Fruit fly (Drosophila melanogaster) whole organism, prepupa: Measurements from ENCODE around the gene Ccp84Af.
A peak's percentile ranks its signal among the peaks of the same experiment; 100 is the strongest.

ENCODE experiments used
- Blimp-1 ChIP-seq: fragments of 200-800 bp; sonication (Bioruptor generic); optimal IDR thresholded peaks from 3 replicates; lab custom pipeline; 2017; ENCODE audit warnings: missing biosample characterization, missing genetic modification characterization, mild to moderate bottlenecking, moderate library complexity, missing genetic modification reagents
- CG10669 ChIP-seq: fragments of 200-800 bp; sonication (Bioruptor generic); optimal IDR thresholded peaks from 3 replicates; lab custom pipeline; 2018; ENCODE audit warnings: missing biosample characterization, mild to moderate bottlenecking, missing genetic modification characterization, moderate library complexity
- CG11294 ChIP-seq: fragments of 200-800 bp; sonication (Bioruptor generic); IDR thresholded peaks from 2 replicates; pipeline ENCODE4 v1.3.6; 2022; ENCODE audit warnings: missing biosample characterization, missing genetic modification characterization
- CG11762 ChIP-seq: fragments of 200-800 bp; sonication (Bioruptor generic); optimal IDR thresholded peaks from 3 replicates; lab custom pipeline; 2016; ENCODE audit warnings: missing biosample characterization, missing genetic modification characterization; ENCODE audit not compliant: insufficient read depth
- CG11902 ChIP-seq: fragments of 200-800 bp; sonication (Bioruptor generic); optimal IDR thresholded peaks from 3 replicates; lab custom pipeline; 2016; ENCODE audit warnings: missing biosample characterization, missing genetic modification characterization
- CG15336 ChIP-seq: fragments of 200-800 bp; sonication (Bioruptor generic); IDR thresholded peaks from 2 replicates; pipeline ENCODE4 v1.3.6; 2022; ENCODE audit warnings: missing biosample characterization, missing genetic modification characterization
- CG1621 ChIP-seq: fragments of 200-800 bp; sonication (Bioruptor generic); optimal IDR thresholded peaks from 3 replicates; lab custom pipeline; 2018; ENCODE audit warnings: missing biosample characterization, mild to moderate bottlenecking, missing genetic modification characterization
- CG16779 ChIP-seq: fragments of 200-800 bp; sonication (Bioruptor generic); optimal IDR thresholded peaks from 3 replicates; lab custom pipeline; 2017; ENCODE audit warnings: missing biosample characterization, mild to moderate bottlenecking, missing genetic modification characterization
- CG3032 ChIP-seq: fragments of 200-800 bp; optimal IDR thresholded peaks from 2 replicates; lab custom pipeline; 2019; ENCODE audit warnings: missing biosample characterization, mild to moderate bottlenecking, missing genetic modification characterization, moderate library complexity
- CG31627 ChIP-seq: fragments of 200-800 bp; sonication (Bioruptor generic); optimal IDR thresholded peaks from 3 replicates; lab custom pipeline; 2016; ENCODE audit warnings: missing biosample characterization, missing genetic modification characterization
- CG3919 ChIP-seq: fragments of 200-800 bp; sonication (Bioruptor generic); optimal IDR thresholded peaks from 3 replicates; lab custom pipeline; 2016; ENCODE audit warnings: missing biosample characterization, missing genetic modification characterization
- CG4318 ChIP-seq: fragments of 200-800 bp; sonication (Bioruptor generic); optimal IDR thresholded peaks from 3 replicates; lab custom pipeline; 2017; ENCODE audit warnings: missing biosample characterization, mild to moderate bottlenecking, missing genetic modification characterization
- CG6163 ChIP-seq: fragments of 200-800 bp; sonication (Bioruptor generic); IDR thresholded peaks from 3 replicates; pipeline ENCODE4 v1.3.6; 2022; ENCODE audit warnings: missing biosample characterization, missing genetic modification characterization
- CG6276 ChIP-seq: fragments of 200-800 bp; sonication (Bioruptor generic); optimal IDR thresholded peaks from 2 replicates; lab custom pipeline; 2017; ENCODE audit warnings: missing biosample characterization, mild to moderate bottlenecking, missing genetic modification characterization
- CG6792 ChIP-seq: fragments of 200-800 bp; sonication (Bioruptor generic); optimal IDR thresholded peaks from 3 replicates; lab custom pipeline; 2016; ENCODE audit warnings: missing biosample characterization, missing genetic modification characterization
- CG6808 ChIP-seq: fragments of 200-800 bp; sonication (Bioruptor generic); optimal IDR thresholded peaks from 3 replicates; lab custom pipeline; 2017; ENCODE audit warnings: missing biosample characterization, missing genetic modification characterization, mild to moderate bottlenecking, moderate library complexity, missing genetic modification reagents
- CG6854 ChIP-seq: fragments of 200-800 bp; sonication (Bioruptor generic); optimal IDR thresholded peaks from 2 replicates; lab custom pipeline; 2017; ENCODE audit warnings: missing biosample characterization, mild to moderate bottlenecking, missing genetic modification characterization
- CG8119 ChIP-seq: fragments of 200-800 bp; sonication (Bioruptor generic); IDR thresholded peaks from 3 replicates; pipeline ENCODE4 v1.3.6; 2022; ENCODE audit warnings: missing biosample characterization, missing genetic modification characterization
- CG8632 ChIP-seq: fragments of 200-800 bp; sonication (Bioruptor generic); optimal IDR thresholded peaks from 3 replicates; lab custom pipeline; 2016; ENCODE audit warnings: missing biosample characterization, missing genetic modification characterization
- CG9139 ChIP-seq: fragments of 200-800 bp; sonication (Bioruptor generic); optimal IDR thresholded peaks from 3 replicates; lab custom pipeline; 2017; ENCODE audit warnings: missing biosample characterization, mild to moderate bottlenecking, missing genetic modification characterization
- Eip75B ChIP-seq: fragments of 200-800 bp; sonication (Bioruptor generic); optimal IDR thresholded peaks from 3 replicates; lab custom pipeline; 2016; ENCODE audit warnings: missing biosample characterization, missing genetic modification characterization
- Eip78C ChIP-seq: fragments of 200-800 bp; sonication (Bioruptor generic); peaks from one replicate; lab custom pipeline; 2016; ENCODE audit warnings: missing biosample characterization, missing genetic modification characterization
- Eip93F ChIP-seq: fragments of 200-800 bp; sonication (Bioruptor generic); optimal IDR thresholded peaks from 2 replicates; lab custom pipeline; 2016; ENCODE audit warnings: missing biosample characterization, mild to moderate bottlenecking, missing genetic modification characterization
- Ets21C ChIP-seq: fragments of 200-800 bp; sonication (Bioruptor generic); optimal IDR thresholded peaks from 3 replicates; lab custom pipeline; 2016; ENCODE audit warnings: missing biosample characterization, missing genetic modification characterization
- Ets96B ChIP-seq: fragments of 200-800 bp; optimal IDR thresholded peaks from 2 replicates; lab custom pipeline; 2019; ENCODE audit warnings: missing biosample characterization, mild to moderate bottlenecking, missing genetic modification characterization, moderate library complexity
- Gug ChIP-seq: fragments of 200-800 bp; sonication (Bioruptor generic); IDR thresholded peaks from 2 replicates; pipeline ENCODE4 v1.3.6; 2022; ENCODE audit warnings: missing biosample characterization, missing genetic modification characterization
- Hr38 ChIP-seq: sonication (Bioruptor generic); optimal IDR thresholded peaks from 2 replicates; lab custom pipeline; 2016; ENCODE audit warnings: missing biosample characterization, missing genetic modification characterization
- Hr39 ChIP-seq: fragments of 200-800 bp; sonication (Bioruptor generic); optimal IDR thresholded peaks from 2 replicates; lab custom pipeline; 2016; ENCODE audit warnings: missing biosample characterization, missing genetic modification characterization
- Hr4 ChIP-seq: fragments of 200-800 bp; sonication (Bioruptor generic); optimal IDR thresholded peaks from 3 replicates; lab custom pipeline; 2016; ENCODE audit warnings: missing biosample characterization, missing genetic modification characterization
- OdsH ChIP-seq: fragments of 200-800 bp; sonication (Bioruptor generic); optimal IDR thresholded peaks from 3 replicates; lab custom pipeline; 2016; ENCODE audit warnings: missing biosample characterization, missing genetic modification characterization
- Sox102F ChIP-seq: fragments of 200-800 bp; sonication (Bioruptor generic); optimal IDR thresholded peaks from 2 replicates; lab custom pipeline; 2016; ENCODE audit warnings: missing biosample characterization, mild to moderate bottlenecking, missing genetic modification characterization
- Sox14 ChIP-seq: fragments of 200-800 bp; sonication (Bioruptor generic); optimal IDR thresholded peaks from 3 replicates; lab custom pipeline; 2016; ENCODE audit warnings: missing biosample characterization, missing genetic modification characterization
- Sox15 ChIP-seq: fragments of 200-800 bp; sonication (Bioruptor generic); optimal IDR thresholded peaks from 3 replicates; lab custom pipeline; 2016; ENCODE audit warnings: missing biosample characterization, missing genetic modification characterization
- achi ChIP-seq: fragments of 200-800 bp; sonication (Bioruptor generic); optimal IDR thresholded peaks from 3 replicates; lab custom pipeline; 2016; ENCODE audit warnings: missing biosample characterization, missing genetic modification characterization
- acj6 ChIP-seq: fragments of 200-800 bp; sonication (Bioruptor generic); optimal IDR thresholded peaks from 3 replicates; lab custom pipeline; 2016; ENCODE audit warnings: missing biosample characterization, missing genetic modification characterization
- cyc ChIP-seq: fragments of 200-800 bp; sonication (Bioruptor generic); optimal IDR thresholded peaks from 3 replicates; lab custom pipeline; 2016; ENCODE audit warnings: missing biosample characterization, missing genetic modification characterization
- dac ChIP-seq: fragments of 200-800 bp; sonication (Bioruptor generic); optimal IDR thresholded peaks from 2 replicates; lab custom pipeline; 2017; ENCODE audit warnings: missing biosample characterization, mild to moderate bottlenecking, missing genetic modification characterization
- dsx ChIP-seq: fragments of 200-800 bp; optimal IDR thresholded peaks from 3 replicates; lab custom pipeline; 2019; ENCODE audit warnings: missing biosample characterization, mild to moderate bottlenecking, missing genetic modification characterization, moderate library complexity; ENCODE audit not compliant: poor library complexity, severe bottlenecking
- eg ChIP-seq: fragments of 200-800 bp; sonication (Bioruptor generic); IDR thresholded peaks from 3 replicates; pipeline ENCODE4 v1.3.6; 2022; ENCODE audit warnings: missing biosample characterization, missing genetic modification characterization
- esn ChIP-seq: fragments of 200-800 bp; sonication (Bioruptor generic); optimal IDR thresholded peaks from 2 replicates; lab custom pipeline; 2016; ENCODE audit warnings: missing biosample characterization, mild to moderate bottlenecking, missing genetic modification characterization, moderate library complexity
- fd59A ChIP-seq: fragments of 200-800 bp; sonication (Bioruptor generic); optimal IDR thresholded peaks from 2 replicates; lab custom pipeline; 2017; ENCODE audit warnings: missing biosample characterization, mild to moderate bottlenecking, missing genetic modification characterization, missing genetic modification reagents
- fkh ChIP-seq: fragments of 200-800 bp; sonication (Bioruptor generic); optimal IDR thresholded peaks from 3 replicates; lab custom pipeline; 2017; ENCODE audit warnings: missing biosample characterization, mild to moderate bottlenecking, missing genetic modification characterization, moderate library complexity
- lz ChIP-seq: fragments of 200-800 bp; sonication (Bioruptor generic); optimal IDR thresholded peaks from 3 replicates; lab custom pipeline; 2016; ENCODE audit warnings: missing biosample characterization, missing genetic modification characterization
- net ChIP-seq: fragments of 200-800 bp; sonication (Bioruptor generic); optimal IDR thresholded peaks from 3 replicates; lab custom pipeline; 2016; ENCODE audit warnings: missing biosample characterization, missing genetic modification characterization
- pdm3 ChIP-seq: fragments of 200-800 bp; sonication (Bioruptor generic); optimal IDR thresholded peaks from 3 replicates; lab custom pipeline; 2016; ENCODE audit warnings: missing biosample characterization, missing genetic modification characterization
- salr ChIP-seq, 2 experiments: fragments of 200-800 bp; sonication (Bioruptor generic); optimal IDR thresholded peaks; 3 replicates each; lab custom pipeline; 2016 to 2018; ENCODE audit warnings: missing biosample characterization in 2 of 2, missing genetic modification characterization in 2 of 2, mild to moderate bottlenecking in 1 of 2
- spab ChIP-seq: fragments of 200-800 bp; sonication (Bioruptor generic); optimal IDR thresholded peaks from 2 replicates; lab custom pipeline; 2017; ENCODE audit warnings: missing biosample characterization, mild to moderate bottlenecking, missing genetic modification characterization, missing genetic modification reagents
- svp ChIP-seq: fragments of 200-800 bp; sonication (Bioruptor generic); peaks from one replicate; lab custom pipeline; 2016; ENCODE audit warnings: missing biosample characterization, missing genetic modification characterization
- topi ChIP-seq: fragments of 200-800 bp; sonication (Bioruptor generic); optimal IDR thresholded peaks from 3 replicates; lab custom pipeline; 2016; ENCODE audit warnings: missing biosample characterization, missing genetic modification characterization
- vri ChIP-seq: fragments of 200-800 bp; sonication (Bioruptor generic); optimal IDR thresholded peaks from 3 replicates; lab custom pipeline; 2016; ENCODE audit warnings: missing biosample characterization, mild to moderate bottlenecking, missing genetic modification characterization

Ccp84Af gene

DNA sequence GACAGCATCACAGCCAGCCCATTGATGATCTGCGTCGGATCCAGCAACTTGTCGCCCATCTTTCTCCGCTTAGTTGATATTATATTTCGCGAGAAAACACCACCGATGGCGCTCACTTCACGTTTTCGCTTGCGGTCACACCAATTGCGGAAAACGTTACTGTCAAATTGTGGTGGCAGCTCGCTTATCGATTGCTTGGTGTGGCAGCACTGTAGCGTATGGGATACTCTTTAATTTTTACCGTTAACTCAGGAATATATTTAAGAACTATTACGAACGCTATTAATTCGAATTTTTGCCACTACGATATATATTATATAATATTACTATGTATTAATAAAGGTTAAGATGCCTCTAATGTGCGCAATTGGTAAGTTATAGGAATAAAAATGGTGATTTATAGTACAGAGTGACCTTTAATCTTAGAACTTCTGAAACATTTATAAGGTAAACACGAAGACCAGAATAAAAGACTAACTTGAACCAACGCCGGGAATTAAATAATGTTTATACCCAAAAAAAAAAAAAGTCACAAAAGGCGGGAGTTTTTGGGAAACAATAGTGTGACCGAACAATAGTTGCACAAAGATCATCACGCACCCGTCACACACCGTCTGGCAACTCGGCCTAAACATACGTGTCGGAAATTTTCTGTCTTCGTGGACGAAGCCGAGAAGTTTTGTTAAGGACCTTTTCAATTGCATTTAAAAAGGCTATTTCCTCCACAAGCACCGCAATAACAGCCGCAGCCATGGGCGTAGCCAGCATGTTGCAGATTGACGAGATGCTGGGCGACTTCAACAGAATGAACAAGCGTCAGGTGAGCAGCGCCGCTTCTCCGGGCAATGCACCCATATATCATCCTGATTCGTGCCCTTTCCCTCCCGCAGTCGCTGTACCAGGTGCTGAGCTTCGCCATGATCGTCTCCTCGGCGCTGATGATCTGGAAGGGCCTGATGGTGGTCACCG is 32.5 kb downstream of the Ccp84Af start, which contains the start of the genes CG1307 and twr:
Gene CG1307, minus strand, starts transcription at position 165 of the 969 bp plus-strand sequence.
Gene twr, plus strand, starts transcription at position 605 of the 969 bp plus-strand sequence.
- no peak for TF ChIP-seq Eip75B (GFP tag; lab: Kevin White, UChicago)
- no peak for TF ChIP-seq CG16779 (tag; lab: Kevin White, UChicago)
- no peak for TF ChIP-seq salr (GFP tag; optimal IDR thresholded peaks at IDR 0.05; lab: Kevin White, UChicago)
- TF ChIP-seq vri (GFP tag; lab: Kevin White, UChicago), result no peak
- TF ChIP-seq CG31627 (GFP tag; lab: Kevin White, UChicago), result no peak
- TF ChIP-seq acj6, result no peak
- TF ChIP-seq CG4318 (GFP tag; lab: Kevin White, UChicago), result no peak
- no peak for TF ChIP-seq CG6163 (GFP tag; lab: Robert Waterston, UW)
- peak; percentile 13 for TF ChIP-seq esn (GFP tag; lab: Kevin White, UChicago)
- no peak for TF ChIP-seq OdsH (GFP tag; lab: Kevin White, UChicago)
- TF ChIP-seq Sox14 (GFP tag; lab: Kevin White, UChicago), result no peak
- no peak for TF ChIP-seq CG11762 (GFP tag; lab: Kevin White, UChicago)
- no peak for TF ChIP-seq CG11294 (GFP tag; lab: Robert Waterston, UW)
- no peak for TF ChIP-seq CG6792 (GFP tag; lab: Kevin White, UChicago)
- TF ChIP-seq Sox102F (GFP tag; lab: Kevin White, UChicago), result no peak
- TF ChIP-seq CG6808 (GFP tag; lab: Kevin White, UChicago), result no peak
- TF ChIP-seq fkh, result no peak
- 0 out of 2 replicates have a peak, but pooled peaks have one; percentile 42 for TF ChIP-seq CG15336 (GFP tag; lab: Robert Waterston, UW)
- no peak for TF ChIP-seq spab (GFP tag; lab: Kevin White, UChicago)
- no peak for TF ChIP-seq CG11902 (GFP tag; lab: Kevin White, UChicago)
- no peak for TF ChIP-seq CG8632 (GFP tag; lab: Kevin White, UChicago)
- no peak for TF ChIP-seq net (GFP tag; lab: Kevin White, UChicago)
- TF ChIP-seq cyc (GFP tag; lab: Kevin White, UChicago), result no peak
- peak; percentile 96 for TF ChIP-seq achi (GFP tag; lab: Kevin White, UChicago)
- TF ChIP-seq Eip78C, result no peak
- no peak for TF ChIP-seq CG1621
- TF ChIP-seq fd59A (GFP tag; lab: Kevin White, UChicago), result no peak
- no peak for TF ChIP-seq Hr38 (GFP tag; lab: Kevin White, UChicago)
- TF ChIP-seq CG3032, result peak; percentile 2
- TF ChIP-seq Blimp-1, result no peak
- TF ChIP-seq CG6854, result no peak
- TF ChIP-seq CG3919 (GFP tag; lab: Kevin White, UChicago), result no peak
- no peak for TF ChIP-seq CG10669
- no peak for TF ChIP-seq Sox15 (GFP tag; lab: Kevin White, UChicago)
- TF ChIP-seq CG6276 (GFP tag; lab: Kevin White, UChicago), result no peak
- no peak for TF ChIP-seq svp (GFP tag; lab: Kevin White, UChicago)
- TF ChIP-seq dsx, result no peak
- TF ChIP-seq Eip93F (GFP tag; lab: Kevin White, UChicago), result no peak
- TF ChIP-seq eg (GFP tag; lab: Robert Waterston, UW), result peak; percentile 59; the same call in 2 of the 3 replicates
- no peak for TF ChIP-seq Ets21C (GFP tag; lab: Kevin White, UChicago)
- no peak for TF ChIP-seq lz
- TF ChIP-seq Hr4 (GFP tag; lab: Kevin White, UChicago), result no peak
- no peak for TF ChIP-seq topi (GFP tag; lab: Kevin White, UChicago)
- TF ChIP-seq CG9139, result no peak
- TF ChIP-seq Hr39 (GFP tag; lab: Kevin White, UChicago), result no peak
- no peak for TF ChIP-seq Ets96B (tag; lab: Kevin White, UChicago)
- no peak for TF ChIP-seq pdm3 (GFP tag; lab: Kevin White, UChicago)
- TF ChIP-seq dac (GFP tag; lab: Kevin White, UChicago), result no peak
- TF ChIP-seq Gug (GFP tag; lab: Robert Waterston, UW), result no peak
- peak; percentile 21; the same call in 1 of the 3 replicates for TF ChIP-seq CG8119
